Worm (Caenorhabditis elegans): Measurements from ENCODE around the gene C02B4.3.

- TF ChIP-seq unc-98 (GFP tag; IDR thresholded peaks at IDR 0.05), result no peak
- TF ChIP-seq snpc-4 (tag; optimal IDR thresholded peaks at IDR 0.05), result no peak
These were observed 29.6 kb downstream of the C02B4.3 start for ce11 chrX:12630005-12630404.
